Fruit fly (Drosophila melanogaster) whole organism, embryonic: ENCODE measurements around the gene ATP7.

Experiments
- ATbp ChIP-seq: fragments of 200-800 bp; sonication (Bioruptor generic); optimal IDR thresholded peaks from 2 replicates; lab custom pipeline; 2017; ENCODE audit warnings: missing biosample characterization, mild to moderate bottlenecking, missing genetic modification characterization, missing genetic modification reagents
- Ada2b ChIP-seq: fragments of 200-800 bp; sonication (Bioruptor generic); IDR thresholded peaks from 2 replicates; pipeline ENCODE4 v1.3.6; 2022; ENCODE audit warnings: missing biosample characterization, missing genetic modification characterization
- BEAF-32 ChIP-seq: fragments of 200-800 bp; sonication (Bioruptor generic); optimal IDR thresholded peaks from 3 replicates; lab custom pipeline; 2017; ENCODE audit warnings: missing biosample characterization, missing genetic modification characterization, mild to moderate bottlenecking, moderate library complexity, missing genetic modification reagents
- BtbVII ChIP-seq: fragments of 200-800 bp; sonication (Bioruptor generic); optimal IDR thresholded peaks from 3 replicates; lab custom pipeline; 2017; ENCODE audit warnings: missing biosample characterization, mild to moderate bottlenecking, missing genetic modification characterization
- Bteb2 ChIP-seq: fragments of 200-800 bp; sonication (Bioruptor generic); optimal IDR thresholded peaks from 2 replicates; lab custom pipeline; 2016; ENCODE audit warnings: missing biosample characterization, missing genetic modification characterization
- CG10147 ChIP-seq: fragments of 200-800 bp; sonication (Bioruptor generic); optimal IDR thresholded peaks from 2 replicates; lab custom pipeline; 2019; ENCODE audit warnings: missing biosample characterization, mild to moderate bottlenecking, missing genetic modification characterization, moderate library complexity
- CG12155 ChIP-seq: fragments of 200-800 bp; sonication (Bioruptor generic); optimal IDR thresholded peaks from 3 replicates; lab custom pipeline; 2016; ENCODE audit warnings: missing biosample characterization, missing genetic modification characterization
- CG12769 ChIP-seq: fragments of 200-800 bp; sonication (Bioruptor generic); optimal IDR thresholded peaks from 2 replicates; lab custom pipeline; 2019; ENCODE audit warnings: missing biosample characterization, mild to moderate bottlenecking, missing genetic modification characterization, moderate library complexity
- CG13296 ChIP-seq: fragments of 200-800 bp; sonication (Bioruptor generic); optimal IDR thresholded peaks from 3 replicates; lab custom pipeline; 2018; ENCODE audit warnings: missing biosample characterization, mild to moderate bottlenecking, missing genetic modification characterization
- CG14050 ChIP-seq: fragments of 200-800 bp; sonication (Bioruptor generic); IDR thresholded peaks from 3 replicates; pipeline ENCODE4 v1.3.6; 2022; ENCODE audit warnings: missing biosample characterization, missing genetic modification characterization
- CG15514 ChIP-seq: fragments of 200-800 bp; sonication (Bioruptor generic); optimal IDR thresholded peaks from 3 replicates; lab custom pipeline; 2017; ENCODE audit warnings: missing biosample characterization, missing genetic modification characterization, mild to moderate bottlenecking, moderate library complexity, missing genetic modification reagents
- CG16815 ChIP-seq: fragments of 200-800 bp; sonication (Bioruptor generic); optimal IDR thresholded peaks from 3 replicates; lab custom pipeline; 2017; ENCODE audit warnings: missing biosample characterization, mild to moderate bottlenecking, missing genetic modification characterization
- CG17802 ChIP-seq: fragments of 200-800 bp; sonication (Bioruptor generic); optimal IDR thresholded peaks from 2 replicates; lab custom pipeline; 2018; ENCODE audit warnings: missing biosample characterization, mild to moderate bottlenecking, missing genetic modification characterization, moderate library complexity
- CG18599 ChIP-seq: fragments of 200-800 bp; sonication (Bioruptor generic); optimal IDR thresholded peaks from 3 replicates; lab custom pipeline; 2017; ENCODE audit warnings: missing biosample characterization, missing genetic modification characterization, mild to moderate bottlenecking, moderate library complexity, missing genetic modification reagents
- CG31441 ChIP-seq: fragments of 200-800 bp; sonication (Bioruptor generic); IDR thresholded peaks from 2 replicates; pipeline ENCODE4 v1.3.6; 2022; ENCODE audit warnings: missing biosample characterization, missing genetic modification characterization
- CG3163 ChIP-seq: fragments of 200-800 bp; sonication (Bioruptor generic); optimal IDR thresholded peaks from 3 replicates; lab custom pipeline; 2016; ENCODE audit warnings: missing biosample characterization, missing genetic modification characterization
- CG3281 ChIP-seq: fragments of 200-800 bp; sonication (Bioruptor generic); optimal IDR thresholded peaks from 3 replicates; lab custom pipeline; 2017; ENCODE audit warnings: missing biosample characterization, mild to moderate bottlenecking, missing genetic modification characterization
- CG34376 ChIP-seq: fragments of 200-800 bp; sonication (Bioruptor generic); optimal IDR thresholded peaks from 2 replicates; lab custom pipeline; 2018; ENCODE audit warnings: missing biosample characterization, mild to moderate bottlenecking, missing genetic modification characterization
- CG4328 ChIP-seq: fragments of 200-800 bp; sonication (Bioruptor generic); optimal IDR thresholded peaks from 3 replicates; lab custom pipeline; 2017; ENCODE audit warnings: missing biosample characterization, missing genetic modification reagents, missing genetic modification characterization
- CG6765 ChIP-seq: fragments of 200-800 bp; sonication (Bioruptor generic); optimal IDR thresholded peaks from 3 replicates; lab custom pipeline; 2017; ENCODE audit warnings: missing biosample characterization, mild to moderate bottlenecking, missing genetic modification characterization
- CG6854 ChIP-seq: fragments of 200-800 bp; sonication (Bioruptor generic); optimal IDR thresholded peaks from 3 replicates; lab custom pipeline; 2017; ENCODE audit warnings: missing biosample characterization, mild to moderate bottlenecking, missing genetic modification characterization
- CG7786 ChIP-seq: fragments of 200-800 bp; sonication (Bioruptor generic); optimal IDR thresholded peaks from 2 replicates; lab custom pipeline; 2016; ENCODE audit warnings: missing biosample characterization, missing genetic modification characterization
- CG7963 ChIP-seq: fragments of 200-800 bp; sonication (Bioruptor generic); IDR thresholded peaks from 3 replicates; pipeline ENCODE4 v1.3.6; 2022; ENCODE audit warnings: missing biosample characterization, missing genetic modification characterization; ENCODE audit not compliant: partially characterized antibody
- CG8281 ChIP-seq: fragments of 200-800 bp; sonication (Bioruptor generic); optimal IDR thresholded peaks from 2 replicates; lab custom pipeline; 2018; ENCODE audit warnings: missing biosample characterization, mild to moderate bottlenecking, missing genetic modification characterization, moderate library complexity
- CrebB ChIP-seq: fragments of 200-800 bp; sonication (Bioruptor generic); optimal IDR thresholded peaks from 3 replicates; lab custom pipeline; 2018; ENCODE audit warnings: missing biosample characterization, mild to moderate bottlenecking, missing genetic modification characterization
- Dfd ChIP-seq, 2 experiments: fragments of >200 bp; optimal IDR thresholded peaks; 2 replicates each; lab custom pipeline; 2017; ENCODE audit warnings: missing biosample characterization in 2 of 2, missing genetic modification characterization in 2 of 2
- ERR ChIP-seq: fragments of 200-800 bp; sonication (Bioruptor generic); optimal IDR thresholded peaks from 2 replicates; lab custom pipeline; 2016; ENCODE audit warnings: missing biosample characterization, missing genetic modification characterization
- Fer1 ChIP-seq: fragments of 200-800 bp; sonication (Bioruptor generic); optimal IDR thresholded peaks from 2 replicates; lab custom pipeline; 2017; ENCODE audit warnings: missing biosample characterization, mild to moderate bottlenecking, missing genetic modification characterization
- Hmr ChIP-seq: fragments of 200-800 bp; sonication (Bioruptor generic); optimal IDR thresholded peaks from 3 replicates; lab custom pipeline; 2017; ENCODE audit warnings: mild to moderate bottlenecking, missing biosample characterization, missing genetic modification reagents, missing genetic modification characterization
- Hr78 ChIP-seq, 2 experiments: fragments of 200-800 bp in 1 of 2; fragments of >200 bp in 1 of 2; sonication (Bioruptor generic) in 1 of 2; optimal IDR thresholded peaks; 2 replicates each; lab custom pipeline; 2017 to 2019; ENCODE audit warnings: missing biosample characterization in 2 of 2, missing genetic modification characterization in 2 of 2, mild to moderate bottlenecking in 1 of 2, moderate library complexity in 1 of 2
- Lpt ChIP-seq: fragments of >200 bp; optimal IDR thresholded peaks from 2 replicates; lab custom pipeline; 2018; ENCODE audit warnings: missing biosample characterization, missing genetic modification characterization
- Nf-YC ChIP-seq: fragments of 200-800 bp; optimal IDR thresholded peaks from 3 replicates; lab custom pipeline; 2019; ENCODE audit warnings: missing biosample characterization, mild to moderate bottlenecking, missing genetic modification characterization, moderate library complexity
- NfI ChIP-seq: fragments of 200-800 bp; sonication (Bioruptor generic); optimal IDR thresholded peaks from 3 replicates; lab custom pipeline; 2018; ENCODE audit warnings: missing biosample characterization, mild to moderate bottlenecking, missing genetic modification characterization, moderate library complexity
- Pdp1 ChIP-seq, 2 experiments: fragments of 200-800 bp; sonication (Bioruptor generic); optimal IDR thresholded peaks; 3 replicates each; lab custom pipeline; 2016; ENCODE audit warnings: missing biosample characterization in 2 of 2, missing genetic modification characterization in 2 of 2, mild to moderate bottlenecking in 1 of 2, moderate library complexity in 1 of 2
- Rfx ChIP-seq: fragments of 200-800 bp; sonication (Bioruptor generic); IDR thresholded peaks from 2 replicates; pipeline ENCODE4 v1.3.6; 2022; ENCODE audit warnings: missing biosample characterization, missing genetic modification characterization
- Six4 ChIP-seq: fragments of 200-800 bp; sonication (Bioruptor generic); optimal IDR thresholded peaks from 2 replicates; lab custom pipeline; 2016; ENCODE audit warnings: missing biosample characterization, missing genetic modification characterization
- abd-A ChIP-seq: fragments of 200-800 bp; sonication (Bioruptor generic); optimal IDR thresholded peaks from 3 replicates; lab custom pipeline; 2019; ENCODE audit warnings: missing biosample characterization, mild to moderate bottlenecking, missing genetic modification characterization, moderate library complexity
- cas ChIP-seq: fragments of 200-800 bp; sonication (Bioruptor generic); IDR thresholded peaks from 2 replicates; pipeline ENCODE4 v1.3.6; 2022; ENCODE audit warnings: missing biosample characterization, missing genetic modification characterization
- ci ChIP-seq: fragments of 200-800 bp; sonication (Bioruptor generic); IDR thresholded peaks from 3 replicates; pipeline ENCODE4 v1.3.6; 2022; ENCODE audit warnings: missing biosample characterization, missing genetic modification characterization
- exex ChIP-seq: fragments of 200-800 bp; sonication (Bioruptor generic); optimal IDR thresholded peaks from 4 replicates; lab custom pipeline; 2018; ENCODE audit warnings: missing biosample characterization, mild to moderate bottlenecking, missing genetic modification characterization, moderate library complexity
- fru ChIP-seq: fragments of >200 bp; optimal IDR thresholded peaks from 2 replicates; lab custom pipeline; 2017
- ham ChIP-seq: fragments of 200-800 bp; sonication (Bioruptor generic); IDR thresholded peaks from 2 replicates; pipeline ENCODE4 v1.3.6; 2022; ENCODE audit warnings: missing biosample characterization, missing genetic modification characterization
- kni ChIP-seq: fragments of 200-800 bp; sonication (Bioruptor generic); optimal IDR thresholded peaks from 3 replicates; lab custom pipeline; 2017; ENCODE audit warnings: mild to moderate bottlenecking, missing biosample characterization, missing genetic modification reagents, missing genetic modification characterization
- lab ChIP-seq: fragments of 200-800 bp; sonication (Bioruptor generic); optimal IDR thresholded peaks from 3 replicates; lab custom pipeline; 2017; ENCODE audit warnings: missing biosample characterization, missing genetic modification characterization, mild to moderate bottlenecking, moderate library complexity, missing genetic modification reagents
- pan ChIP-seq, 4 experiments: fragments of >200 bp in 3 of 4; fragments of 200-800 bp in 1 of 4; sonication (Bioruptor generic) in 1 of 4; optimal IDR thresholded peaks in 3 of 4; IDR thresholded peaks in 1 of 4; 2 replicates each; pipeline versions ENCODE4 v1.3.6 to Lab custom; 2017 to 2022; ENCODE audit warnings: missing biosample characterization in 2 of 4, missing genetic modification characterization in 2 of 4, mixed read lengths in 1 of 4
- pfk ChIP-seq: fragments of 200-800 bp; sonication (Bioruptor generic); optimal IDR thresholded peaks from 2 replicates; lab custom pipeline; 2018; ENCODE audit warnings: missing biosample characterization, mild to moderate bottlenecking, missing genetic modification characterization, moderate library complexity
- psq ChIP-seq: fragments of 200-800 bp; sonication (Bioruptor generic); optimal IDR thresholded peaks from 2 replicates; lab custom pipeline; 2017; ENCODE audit warnings: missing biosample characterization, missing genetic modification characterization
- sens ChIP-seq: fragments of 200-800 bp; sonication (Bioruptor generic); peaks from one replicate; lab custom pipeline; 2016; ENCODE audit warnings: missing biosample characterization, missing genetic modification characterization
- sima ChIP-seq: fragments of 200-800 bp; sonication (Bioruptor generic); optimal IDR thresholded peaks from 2 replicates; lab custom pipeline; 2016; ENCODE audit warnings: missing biosample characterization, missing genetic modification characterization
- vnd ChIP-seq: fragments of 200-800 bp; sonication (Bioruptor generic); IDR thresholded peaks from 3 replicates; pipeline ENCODE4 v1.3.6; 2022; ENCODE audit warnings: missing biosample characterization, missing genetic modification characterization; ENCODE audit not compliant: partially characterized antibody

Gene ATP7

dm6 chrX:11812828-11813227, 42.0 kb upstream of the ATP7 start:
- TF ChIP-seq CG4328 (GFP tag; lab: Kevin White, UChicago) (peak; percentile 11), sens (peak; percentile 12), CG16815 (GFP tag; lab: Kevin White, UChicago) (no peak), CG15514 (GFP tag; lab: Kevin White, UChicago) (peak; percentile 9), Pdp1 (GFP tag; optimal IDR thresholded peaks at IDR 0.05; lab: Kevin White, UChicago) (peak in 1 of 2 experiments; percentile 25), Fer1 (GFP tag; lab: Kevin White, UChicago) (peak; percentile 55), kni (GFP tag; lab: Kevin White, UChicago) (no peak), CG6765 (GFP tag; lab: Kevin White, UChicago) (peak; percentile 33), ATbp (GFP tag; lab: Kevin White, UChicago) (peak; percentile 25), CG34376 (no peak), CG18599 (peak; percentile 52), CG6854 (GFP tag; lab: Kevin White, UChicago) (peak; percentile 21), CG3281 (GFP tag; lab: Kevin White, UChicago) (peak; percentile 30), CG13296 (GFP tag; lab: Kevin White, UChicago) (peak; percentile 0), Rfx (GFP tag; lab: Robert Waterston, UW) (no peak), pfk (GFP tag; lab: Kevin White, UChicago) (peak; percentile 5), BtbVII (peak; percentile 43), lab (GFP tag; lab: Kevin White, UChicago) (peak; percentile 52), CG7786 (no peak), CG7963 (GFP tag; lab: Robert Waterston, UW) (no peak), Hmr (peak; percentile 21), CG12769 (tag; lab: Kevin White, UChicago) (peak; percentile 24), Lpt (GFP tag; lab: Kevin White, UChicago) (no peak), CG10147 (GFP tag; lab: Kevin White, UChicago) (no peak), pan (optimal IDR thresholded peaks at IDR 0.05; lab: Kevin White, UChicago) (no peak), pan (GFP tag; optimal IDR thresholded peaks at IDR 0.05 in 1 of 2, IDR thresholded peaks at IDR 0.05 in 1 of 2) (no peak)

- peak; percentile 78 for TF ChIP-seq exex (tag; lab: Kevin White, UChicago)
- TF ChIP-seq Ada2b (GFP tag; lab: Robert Waterston, UW), result no peak
- no peak for TF ChIP-seq cas (GFP tag; lab: Robert Waterston, UW)
- no peak for TF ChIP-seq ERR
- no peak for TF ChIP-seq CG3163 (GFP tag; lab: Kevin White, UChicago)
- no peak for TF ChIP-seq sima (GFP tag; lab: Kevin White, UChicago)
- no peak for TF ChIP-seq Six4 (GFP tag; lab: Kevin White, UChicago)
- TF ChIP-seq CG17802 (tag; lab: Kevin White, UChicago), result no peak
- peak in 1 of 2 experiments; percentile 48 for TF ChIP-seq Hr78 (GFP tag; optimal IDR thresholded peaks at IDR 0.05; lab: Kevin White, UChicago)
- no peak for TF ChIP-seq fru (lab: Kevin White, UChicago)
- TF ChIP-seq ci (GFP tag; lab: Robert Waterston, UW), result no peak
- TF ChIP-seq vnd, result no peak
- no peak for TF ChIP-seq CG12155 (GFP tag; lab: Kevin White, UChicago)
- no peak for TF ChIP-seq BEAF-32 (GFP tag; lab: Kevin White, UChicago)
- no peak for TF ChIP-seq CG8281
- no peak for TF ChIP-seq CrebB
- TF ChIP-seq Bteb2, result no peak
- TF ChIP-seq NfI (GFP tag; lab: Kevin White, UChicago), result no peak
- no peak for TF ChIP-seq psq (GFP tag; lab: Kevin White, UChicago)
- TF ChIP-seq abd-A, result no peak
- no peak for TF ChIP-seq CG31441
- no peak for TF ChIP-seq Rfx (GFP tag; lab: Robert Waterston, UW)
- peak; percentile 72 for TF ChIP-seq Nf-YC (tag; lab: Kevin White, UChicago)
- no peak for TF ChIP-seq ham (GFP tag; lab: Robert Waterston, UW)
- TF ChIP-seq Dfd (GFP tag; optimal IDR thresholded peaks at IDR 0.05; lab: Kevin White, UChicago), result no peak
- TF ChIP-seq CG14050 (GFP tag; lab: Robert Waterston, UW), result no peak
These were observed 41.1 kb upstream of the ATP7 start for dm6 chrX:11813721-11814161.
